Fruit fly (Drosophila melanogaster): Measurements from ENCODE around the gene CG12379.

Gene CG12379

DNA sequence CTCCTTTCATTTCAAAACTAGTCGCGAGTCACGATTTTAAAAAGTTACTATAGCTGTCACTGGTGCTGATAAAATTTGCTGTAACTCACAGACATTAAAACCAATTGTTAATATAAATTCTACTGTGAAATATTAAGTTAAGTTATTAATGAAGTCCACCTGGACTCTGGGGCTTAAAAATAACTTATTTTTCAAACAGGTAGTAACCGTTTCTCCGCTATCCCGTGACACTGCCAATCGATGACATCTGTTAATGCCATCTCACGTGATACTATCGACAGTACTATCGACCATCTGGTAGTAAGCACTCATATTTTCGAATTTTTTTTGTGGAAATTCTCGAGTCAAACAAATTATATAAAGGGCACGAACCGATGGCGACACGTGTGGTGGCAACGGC is at the start of gene CG12379, which contains the start of gene MagR:
CG12379 (minus strand) TSS at position 2 of the 400 bp plus-strand sequence.
MagR (plus strand) TSS at position 276 of the 400 bp plus-strand sequence.
- TF ChIP-seq EcR (GFP tag; optimal IDR thresholded peaks at IDR 0.05) = no peak
- TF ChIP-seq psq (optimal IDR thresholded peaks at IDR 0.05) = no peak
- TF ChIP-seq CG8478 (optimal IDR thresholded peaks at IDR 0.05) = no peak
- TF ChIP-seq Dll (optimal IDR thresholded peaks at IDR 0.05) = no peak
- TF ChIP-seq pan (optimal IDR thresholded peaks at IDR 0.05) = no peak
- no peak for TF ChIP-seq usp (GFP tag; optimal IDR thresholded peaks at IDR 0.05)

DNA sequence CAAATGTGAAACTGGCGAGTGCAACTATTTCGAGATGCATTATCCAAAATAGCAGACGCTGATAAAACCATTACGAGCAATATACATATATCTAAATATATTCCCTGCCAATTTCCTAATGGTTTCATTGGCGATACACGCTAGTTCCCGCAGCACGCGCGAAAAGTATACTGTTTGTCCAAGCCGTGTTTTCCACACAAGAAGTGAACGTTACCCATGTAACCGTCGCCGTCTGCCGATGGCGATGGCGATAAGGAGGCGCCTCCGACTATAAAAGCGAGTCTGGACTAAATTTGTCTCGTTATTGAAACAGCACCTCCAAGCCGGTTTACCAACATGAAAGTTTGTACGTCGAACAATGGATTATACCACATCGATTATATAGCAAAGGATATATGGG is 45.0 kb upstream of the CG12379 start, which contains the start of gene CG43673:
CG43673 (plus strand) TSS at position 301 of the 400 bp plus-strand sequence.
- TF ChIP-seq CG8478 (optimal IDR thresholded peaks at IDR 0.05) (no peak), pan (optimal IDR thresholded peaks at IDR 0.05) (no peak), usp (GFP tag; optimal IDR thresholded peaks at IDR 0.05) (no peak), EcR (GFP tag; optimal IDR thresholded peaks at IDR 0.05) (no peak), Dll (optimal IDR thresholded peaks at IDR 0.05) (no peak), psq (optimal IDR thresholded peaks at IDR 0.05) (no peak)

DNA sequence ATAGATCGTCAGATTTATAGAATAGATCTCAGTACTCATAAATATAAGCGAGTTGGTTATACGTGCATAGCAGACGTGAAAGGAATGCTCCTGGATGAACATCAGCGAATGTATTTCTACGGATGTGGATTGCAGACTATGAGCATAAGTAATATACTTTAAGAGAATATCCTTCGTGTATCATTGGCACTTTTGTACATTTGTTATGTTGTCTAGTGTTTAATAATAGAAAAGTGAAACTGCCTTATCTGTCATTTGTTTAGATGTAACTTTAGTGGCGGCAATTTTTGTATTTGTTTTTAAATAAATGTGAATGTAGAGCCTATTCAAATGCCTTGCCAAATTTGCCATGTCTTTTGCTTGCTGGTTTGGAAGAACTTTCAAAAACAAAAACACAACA is 38.9 kb upstream of the CG12379 start, which contains the start of gene CG43672:
CG43672 (plus strand) TSS at position 301 of the 400 bp plus-strand sequence.
- TF ChIP-seq EcR (GFP tag; optimal IDR thresholded peaks at IDR 0.05) = no peak
- TF ChIP-seq usp (GFP tag; optimal IDR thresholded peaks at IDR 0.05) = no peak
- no peak for TF ChIP-seq pan (optimal IDR thresholded peaks at IDR 0.05)
- no peak for TF ChIP-seq CG8478 (optimal IDR thresholded peaks at IDR 0.05)
- no peak for TF ChIP-seq Dll (optimal IDR thresholded peaks at IDR 0.05)
- TF ChIP-seq psq (optimal IDR thresholded peaks at IDR 0.05) = no peak

DNA sequence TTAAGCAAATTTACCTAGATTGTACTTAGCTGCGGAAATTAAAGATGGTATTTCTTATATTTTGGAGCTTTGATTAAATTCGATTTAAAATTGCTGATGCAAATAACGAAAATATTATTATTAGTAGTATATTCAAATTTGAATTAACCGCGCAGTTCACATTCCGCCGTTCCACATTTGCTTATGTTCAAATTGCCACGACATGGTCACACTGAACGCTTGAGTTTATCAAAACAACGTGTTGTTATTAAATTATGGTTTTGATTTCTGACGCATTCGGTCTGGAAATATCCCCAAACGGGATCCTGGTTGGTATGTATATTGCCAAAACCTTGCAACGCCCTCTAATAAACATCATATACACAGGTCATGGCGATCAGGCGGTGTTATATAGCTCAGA is 35.7 kb upstream of the CG12379 start, which contains the start of gene CG33172:
CG33172 (plus strand) TSS at position 208 of the 400 bp plus-strand sequence.
- no peak for TF ChIP-seq EcR (GFP tag; optimal IDR thresholded peaks at IDR 0.05)

DNA sequence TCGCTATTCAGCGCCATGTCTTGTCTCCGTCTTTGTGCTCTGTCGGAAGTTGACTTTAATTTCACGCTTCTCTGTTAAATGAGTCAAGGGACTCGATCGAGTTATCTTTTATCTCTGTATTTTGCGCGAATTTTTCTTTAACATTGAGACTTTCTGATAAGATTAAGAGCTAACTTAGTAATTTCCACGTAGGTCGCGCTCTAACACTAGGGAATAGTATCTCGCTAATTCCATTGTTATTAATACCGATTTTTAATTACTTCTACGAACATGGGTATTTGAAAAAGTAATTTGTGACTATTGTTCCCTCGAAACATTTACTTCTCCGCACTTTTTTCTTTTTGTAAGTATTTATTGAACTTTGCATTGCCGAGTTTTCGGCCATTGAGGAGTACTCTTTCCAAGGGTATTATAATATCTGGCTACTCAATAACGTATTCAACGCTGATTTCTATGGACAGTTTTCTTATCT is 32.6 kb upstream of the CG12379 start, which contains the start of gene CG8952:
CG8952 (minus strand) TSS at position 51 of the 472 bp plus-strand sequence.
- TF ChIP-seq EcR (GFP tag; optimal IDR thresholded peaks at IDR 0.05) (no peak), pan (optimal IDR thresholded peaks at IDR 0.05) (no peak), usp (GFP tag; optimal IDR thresholded peaks at IDR 0.05) (no peak), CG8478 (optimal IDR thresholded peaks at IDR 0.05) (no peak), psq (optimal IDR thresholded peaks at IDR 0.05) (no peak), Dll (optimal IDR thresholded peaks at IDR 0.05) (no peak)

DNA sequence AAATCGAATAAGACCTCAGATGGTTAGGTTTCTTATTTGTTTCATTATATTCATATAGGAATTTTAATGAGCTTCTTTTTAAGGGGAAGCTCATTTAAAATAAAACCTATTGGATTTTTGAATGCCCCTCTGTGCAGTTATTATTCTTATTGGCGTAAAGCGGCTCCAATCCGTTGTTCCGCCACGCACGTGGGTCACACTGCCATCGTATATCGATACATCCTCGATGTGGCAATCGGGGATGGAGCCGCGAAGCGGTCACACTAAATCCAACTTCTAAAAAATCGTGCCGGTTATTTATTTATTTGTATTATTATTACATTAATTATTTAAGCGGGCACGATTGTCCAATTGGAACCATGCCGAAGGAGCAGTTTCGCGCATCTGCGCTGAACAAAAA is 28.9 kb upstream of the CG12379 start, which contains the start of gene Polr3A:
Polr3A (plus strand) TSS at position 234 of the 400 bp plus-strand sequence.
- TF ChIP-seq usp (GFP tag; optimal IDR thresholded peaks at IDR 0.05) (no peak), psq (optimal IDR thresholded peaks at IDR 0.05) (no peak), EcR (GFP tag; optimal IDR thresholded peaks at IDR 0.05) (no peak), pan (optimal IDR thresholded peaks at IDR 0.05) (no peak), CG8478 (optimal IDR thresholded peaks at IDR 0.05) (no peak), Dll (optimal IDR thresholded peaks at IDR 0.05) (no peak)

DNA sequence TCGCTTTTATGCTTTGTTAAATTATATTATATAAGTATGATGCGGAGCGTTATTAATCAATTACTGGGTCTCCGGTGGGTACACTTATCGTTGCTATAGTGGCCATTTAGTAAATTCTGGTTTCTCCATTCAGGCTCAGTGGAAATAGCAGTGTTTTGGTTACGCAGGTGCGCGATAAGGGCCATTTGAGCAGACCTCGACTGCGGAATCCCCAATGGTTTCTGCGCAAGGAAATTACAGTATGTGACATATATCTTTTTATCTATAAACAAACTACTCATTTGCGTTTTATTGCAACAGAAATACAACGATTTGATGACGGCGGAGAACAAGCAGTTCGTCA is 27.5 kb upstream of the CG12379 start:
- TF ChIP-seq EcR (GFP tag; optimal IDR thresholded peaks at IDR 0.05) (no peak), usp (GFP tag; optimal IDR thresholded peaks at IDR 0.05) (no peak), pan (optimal IDR thresholded peaks at IDR 0.05) (no peak), CG8478 (optimal IDR thresholded peaks at IDR 0.05) (no peak), Dll (optimal IDR thresholded peaks at IDR 0.05) (no peak), psq (optimal IDR thresholded peaks at IDR 0.05) (no peak)

DNA sequence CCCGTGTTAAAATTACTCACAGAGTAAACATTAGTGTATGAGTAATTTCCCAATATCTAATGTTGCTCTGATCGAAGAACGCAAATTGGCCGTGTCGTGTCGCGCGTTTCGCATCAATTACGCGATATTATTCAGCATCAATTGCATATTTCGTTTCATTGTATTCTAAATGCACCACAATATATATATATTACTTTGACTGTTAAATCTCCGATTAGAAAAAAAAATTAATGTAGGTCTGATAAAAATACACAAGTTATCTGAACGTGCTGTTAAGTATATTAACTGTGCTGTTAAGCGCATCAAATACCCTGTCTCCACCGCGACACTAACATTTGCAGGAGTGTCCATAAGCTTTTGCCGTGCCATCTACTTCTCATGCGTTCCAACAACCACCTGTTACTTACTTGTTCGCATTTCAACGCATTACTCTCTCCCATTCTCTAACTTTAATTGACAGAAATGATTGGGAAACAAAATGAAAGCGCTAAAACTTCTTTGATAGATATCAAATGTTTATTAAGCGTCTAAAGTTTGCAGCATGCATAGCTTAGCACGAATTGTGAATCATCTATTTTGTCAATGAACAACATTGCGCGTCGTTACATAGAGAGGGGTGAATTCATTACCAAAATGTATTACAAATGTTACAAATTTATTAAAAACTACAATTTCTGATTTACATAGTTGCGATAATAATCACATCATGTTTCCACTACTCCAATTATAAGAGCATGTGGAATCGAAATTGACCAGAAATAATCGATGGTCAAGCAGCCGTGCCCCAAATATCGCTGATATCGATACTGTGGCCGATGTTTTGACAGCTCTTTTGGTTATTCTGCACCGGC is 26.9 kb upstream of the CG12379 start, which contains the start of the genes Graf and mRpL3:
Graf (minus strand) TSS at position 287 of the 851 bp plus-strand sequence.
mRpL3 (plus strand) TSS at position 802 of the 851 bp plus-strand sequence.
- TF ChIP-seq psq (optimal IDR thresholded peaks at IDR 0.05) = no peak
- no peak for TF ChIP-seq Dll (optimal IDR thresholded peaks at IDR 0.05)
- no peak for TF ChIP-seq pan (optimal IDR thresholded peaks at IDR 0.05)
- no peak for TF ChIP-seq EcR (GFP tag; optimal IDR thresholded peaks at IDR 0.05)
- no peak for TF ChIP-seq CG8478 (optimal IDR thresholded peaks at IDR 0.05)
- no peak for TF ChIP-seq usp (GFP tag; optimal IDR thresholded peaks at IDR 0.05)

DNA sequence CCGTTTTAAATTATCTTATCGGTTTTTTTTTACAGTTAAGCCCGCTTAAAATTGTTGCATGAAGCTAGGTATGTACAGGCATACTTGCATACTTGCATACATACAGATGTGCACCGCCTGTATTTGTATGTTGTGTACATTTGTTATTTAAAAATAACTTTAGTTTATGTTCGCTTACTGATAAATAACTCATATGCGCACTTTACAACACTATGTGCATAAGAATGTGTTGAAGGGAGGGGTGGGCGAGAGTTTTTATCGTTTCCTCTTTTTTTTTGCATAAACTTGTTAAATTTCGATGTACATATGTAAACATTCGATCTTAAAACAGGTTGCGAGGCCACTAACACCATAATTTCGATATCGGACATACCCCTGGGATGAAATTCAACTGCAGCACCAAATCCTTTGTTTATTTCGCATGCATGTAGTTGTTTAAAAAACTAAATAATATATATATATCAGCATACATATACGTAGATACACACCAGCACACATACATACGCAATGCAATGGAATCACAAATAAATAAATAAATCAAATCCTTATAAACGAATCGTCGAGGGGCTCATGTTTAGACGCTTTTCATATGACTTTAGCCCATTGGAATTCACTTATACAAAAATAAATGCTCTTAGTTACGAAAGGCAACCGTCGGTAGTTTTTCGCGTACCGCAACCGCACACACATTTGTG is 26.1 kb upstream of the CG12379 start:
- TF ChIP-seq pan (optimal IDR thresholded peaks at IDR 0.05) (peak; percentile 32), Dll (optimal IDR thresholded peaks at IDR 0.05) (no peak)

DNA sequence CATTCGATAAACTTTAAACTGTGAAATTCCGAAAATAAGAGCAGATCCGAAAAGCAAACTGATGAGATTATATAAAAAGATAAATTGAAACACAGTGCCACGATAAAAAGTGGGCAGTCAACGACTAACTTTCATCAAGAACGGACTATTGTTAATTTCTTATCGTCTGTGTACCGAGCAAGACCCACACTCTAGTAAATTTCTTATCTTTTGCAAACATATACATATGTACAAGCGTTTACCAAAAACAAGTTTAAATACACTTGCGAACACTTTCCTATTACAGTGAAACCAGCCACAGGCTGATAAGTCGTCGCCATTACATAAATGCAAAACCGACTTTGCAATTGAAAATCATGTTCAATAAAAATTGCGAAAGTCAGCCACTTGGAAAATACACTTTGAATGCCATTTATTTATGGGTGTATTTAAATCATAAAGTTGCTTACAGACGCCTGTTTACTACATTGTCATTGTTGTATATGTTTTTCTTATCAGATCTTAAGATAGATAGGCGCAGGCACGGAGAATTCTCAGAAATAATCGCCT is 25.0 kb upstream of the CG12379 start:
- no peak for TF ChIP-seq psq (optimal IDR thresholded peaks at IDR 0.05)
- no peak for TF ChIP-seq usp (GFP tag; optimal IDR thresholded peaks at IDR 0.05)
- no peak for TF ChIP-seq EcR (GFP tag; optimal IDR thresholded peaks at IDR 0.05)
- TF ChIP-seq CG8478 (optimal IDR thresholded peaks at IDR 0.05) = no peak
- no peak for TF ChIP-seq pan (optimal IDR thresholded peaks at IDR 0.05)
- TF ChIP-seq Dll (optimal IDR thresholded peaks at IDR 0.05) = no peak

DNA sequence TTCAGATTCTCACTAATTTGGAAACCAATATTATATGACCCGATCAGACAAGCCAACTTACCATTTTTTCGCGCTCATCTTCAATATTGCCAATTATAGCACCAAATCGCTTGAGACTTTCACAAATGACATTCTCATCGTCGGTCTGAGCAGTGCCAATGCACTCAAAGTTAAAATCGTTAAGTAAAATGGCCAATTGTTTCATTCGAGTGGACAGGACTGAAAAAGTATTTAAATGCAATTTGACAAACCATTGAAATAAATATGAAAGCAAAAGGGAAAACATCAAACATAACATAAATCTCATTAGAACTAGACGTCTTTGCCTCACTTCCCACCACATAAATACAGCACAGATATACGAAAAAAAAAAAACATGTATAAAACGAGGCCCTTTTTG is 22.2 kb upstream of the CG12379 start, which contains the start of gene CG8260:
CG8260 (plus strand) TSS at position 301 of the 400 bp plus-strand sequence.
- TF ChIP-seq EcR (GFP tag; optimal IDR thresholded peaks at IDR 0.05) = no peak
- TF ChIP-seq psq (optimal IDR thresholded peaks at IDR 0.05) = no peak
- no peak for TF ChIP-seq Dll (optimal IDR thresholded peaks at IDR 0.05)
- no peak for TF ChIP-seq pan (optimal IDR thresholded peaks at IDR 0.05)
- no peak for TF ChIP-seq usp (GFP tag; optimal IDR thresholded peaks at IDR 0.05)
- no peak for TF ChIP-seq CG8478 (optimal IDR thresholded peaks at IDR 0.05)

Data from whole organism.